Worm (Caenorhabditis elegans) whole organism, young adult: Measurements from ENCODE around the gene nxf-1.
A peak's percentile ranks its signal among the peaks of the same experiment; 100 is the strongest.

ENCODE experiments used
- B0035.1 ChIP-seq: sonication (generic microtip); optimal IDR thresholded peaks from 2 replicates; lab custom pipeline; 2016; ENCODE audit warnings: missing genetic modification characterization, mild to moderate bottlenecking, missing compliant biosample characterization, missing genotype, missing genetic modification reagents
- B0336.3 ChIP-seq: fragments of 200-800 bp; sonication (Bioruptor generic); IDR thresholded peaks from 2 replicates; pipeline ENCODE4 v1.3.6; 2022; ENCODE audit warnings: missing genetic modification characterization, missing compliant biosample characterization
- F22D6.2 ChIP-seq: sonication (generic microtip); optimal IDR thresholded peaks from 2 replicates; lab custom pipeline; 2016; ENCODE audit warnings: mild to moderate bottlenecking, missing genetic modification characterization, missing compliant biosample characterization
- F23B12.7 ChIP-seq: sonication (generic microtip); optimal IDR thresholded peaks from 2 replicates; lab custom pipeline; 2017; ENCODE audit warnings: missing genetic modification characterization, mild to moderate bottlenecking, missing compliant biosample characterization, antibody characterized with exemption, moderate library complexity; ENCODE audit not compliant: insufficient read depth
- F39B2.1 ChIP-seq: fragments of 200-800 bp; sonication (Bioruptor generic); IDR thresholded peaks from 2 replicates; pipeline ENCODE4 v1.3.6; 2022; ENCODE audit warnings: missing genetic modification reagents, missing genetic modification characterization, missing compliant biosample characterization
- F49E8.2 ChIP-seq: sonication (generic microtip); optimal IDR thresholded peaks from 3 replicates; lab custom pipeline; 2017; ENCODE audit warnings: missing genetic modification characterization, mild to moderate bottlenecking, missing compliant biosample characterization, antibody characterized with exemption, moderate library complexity; ENCODE audit not compliant: insufficient read depth
- F57C9.4 ChIP-seq: sonication (generic microtip); optimal IDR thresholded peaks from 2 replicates; lab custom pipeline; 2017; ENCODE audit warnings: mild to moderate bottlenecking, missing genetic modification characterization, missing compliant biosample characterization
- K11D2.4 ChIP-seq: fragments of 200-800 bp; sonication (Bioruptor generic); IDR thresholded peaks from 2 replicates; pipeline ENCODE4 v1.3.6; 2022; ENCODE audit warnings: missing genetic modification reagents, missing genetic modification characterization, missing compliant biosample characterization
- T26A5.8 ChIP-seq: sonication (generic microtip); optimal IDR thresholded peaks from 2 replicates; lab custom pipeline; 2016; ENCODE audit warnings: missing genetic modification characterization, missing compliant biosample characterization
- Y79H2A.3 ChIP-seq: fragments of 200-800 bp; sonication (Bioruptor generic); conservative IDR thresholded peaks from 2 replicates; pipeline ENCODE4 v1.3.6; 2022; ENCODE audit warnings: missing genetic modification reagents, missing genetic modification characterization, missing compliant biosample characterization
- ZK185.1 ChIP-seq: sonication (generic microtip); optimal IDR thresholded peaks from 2 replicates; lab custom pipeline; 2016; ENCODE audit warnings: mild to moderate bottlenecking, missing genetic modification characterization, missing compliant biosample characterization; ENCODE audit not compliant: poor library complexity, severe bottlenecking
- akir-1 ChIP-seq: fragments of 200-800 bp; sonication (Bioruptor generic); optimal IDR thresholded peaks from 2 replicates; lab custom pipeline; 2018; ENCODE audit warnings: mild to moderate bottlenecking, missing genetic modification characterization, moderate library complexity, missing compliant biosample characterization
- ama-1 ChIP-seq, 3 experiments: fragments of 150-350 bp in 1 of 3; sonication (generic microtip) in 2 of 3; optimal IDR thresholded peaks; 2 replicates each; lab custom pipeline; 2014 to 2018; ENCODE audit warnings: missing biosample characterization in 2 of 3, missing genetic modification characterization in 2 of 3, missing genetic modification reagents in 2 of 3
- aptf-3 ChIP-seq: fragments of 200-800 bp; sonication (Bioruptor generic); IDR thresholded peaks from 2 replicates; pipeline ENCODE4 v1.3.6; 2022; ENCODE audit warnings: missing genetic modification characterization, missing compliant biosample characterization
- athp-1 ChIP-seq: sonication (generic microtip); optimal IDR thresholded peaks from 2 replicates; lab custom pipeline; 2017; ENCODE audit warnings: mild to moderate bottlenecking, missing genetic modification characterization, missing compliant biosample characterization
- attf-6 ChIP-seq: fragments of 200-800 bp; sonication (Bioruptor generic); IDR thresholded peaks from 2 replicates; pipeline ENCODE4 v1.3.6; 2022; ENCODE audit warnings: missing genetic modification reagents, missing genetic modification characterization, missing compliant biosample characterization
- cebp-2 ChIP-seq: fragments of 200-800 bp; sonication (Bioruptor generic); IDR thresholded peaks from 2 replicates; pipeline ENCODE4 v1.3.6; 2022; ENCODE audit warnings: missing genetic modification characterization, missing compliant biosample characterization
- ceh-100 ChIP-seq: fragments of 200-800 bp; sonication (Bioruptor generic); IDR thresholded peaks from 2 replicates; pipeline ENCODE4 v1.3.6; 2022; ENCODE audit warnings: missing genetic modification reagents, missing genetic modification characterization, missing compliant biosample characterization
- ceh-27 ChIP-seq: fragments of 200-800 bp; sonication (Bioruptor generic); optimal IDR thresholded peaks from 2 replicates; lab custom pipeline; 2018; ENCODE audit warnings: mild to moderate bottlenecking, missing genetic modification characterization, moderate library complexity, missing compliant biosample characterization
- ceh-79 ChIP-seq: sonication (generic microtip); optimal IDR thresholded peaks from 2 replicates; lab custom pipeline; 2017; ENCODE audit warnings: mild to moderate bottlenecking, missing genetic modification characterization, missing compliant biosample characterization
- die-1 ChIP-seq: sonication (generic microtip); optimal IDR thresholded peaks from 2 replicates; lab custom pipeline; 2016; ENCODE audit warnings: missing genotype, mild to moderate bottlenecking, missing genetic modification characterization, missing compliant biosample characterization
- dpl-1 ChIP-seq: fragments of 150-350 bp; optimal IDR thresholded peaks from 2 replicates; lab custom pipeline; 2014; ENCODE audit warnings: missing biosample characterization, missing genetic modification reagents, missing genetic modification characterization
- efl-1 ChIP-seq: fragments of 150-350 bp; optimal IDR thresholded peaks from 2 replicates; lab custom pipeline; 2014; ENCODE audit warnings: missing biosample characterization, missing genetic modification reagents, missing genetic modification characterization
- egl-18 ChIP-seq: fragments of 200-800 bp; sonication (Bioruptor generic); IDR thresholded peaks from 2 replicates; pipeline ENCODE4 v1.3.6; 2022; ENCODE audit warnings: missing genetic modification reagents, missing genetic modification characterization, missing compliant biosample characterization
- him-1 ChIP-seq: sonication (generic microtip); optimal IDR thresholded peaks from 2 replicates; lab custom pipeline; 2016; ENCODE audit warnings: missing genotype, missing genetic modification reagents, missing genetic modification characterization, missing compliant biosample characterization
- hlh-12 ChIP-seq: sonication (generic microtip); optimal IDR thresholded peaks from 2 replicates; lab custom pipeline; 2016; ENCODE audit warnings: missing genetic modification characterization, missing compliant biosample characterization
- hmg-1.2 ChIP-seq: fragments of 200-800 bp; sonication (Bioruptor generic); IDR thresholded peaks from 2 replicates; pipeline ENCODE4 v1.3.6; 2022; ENCODE audit warnings: missing genetic modification reagents, missing genetic modification characterization, missing compliant biosample characterization
- hmg-20 ChIP-seq: fragments of 200-800 bp; sonication (Bioruptor generic); IDR thresholded peaks from 2 replicates; pipeline ENCODE4 v1.3.6; 2022; ENCODE audit warnings: missing genetic modification reagents, missing genetic modification characterization, missing compliant biosample characterization
- hrde-1 ChIP-seq: sonication (generic microtip); optimal IDR thresholded peaks from 2 replicates; lab custom pipeline; 2016; ENCODE audit warnings: missing genetic modification characterization, mild to moderate bottlenecking, missing compliant biosample characterization, moderate library complexity, missing genotype, missing genetic modification reagents, borderline replicate concordance
- let-607 ChIP-seq, 2 experiments: fragments of 200-800 bp in 1 of 2; sonication (Bioruptor generic) in 1 of 2; sonication (generic microtip) in 1 of 2; optimal IDR thresholded peaks; 2 replicates each; lab custom pipeline; 2016 to 2018; ENCODE audit warnings: mild to moderate bottlenecking in 2 of 2, missing compliant biosample characterization in 2 of 2, missing genetic modification characterization in 2 of 2, moderate library complexity in 2 of 2, missing genotype in 1 of 2
- lin-26 ChIP-seq: fragments of 200-800 bp; sonication (Bioruptor generic); IDR thresholded peaks from 2 replicates; pipeline ENCODE4 v1.3.6; 2022; ENCODE audit warnings: missing genetic modification reagents, missing genetic modification characterization, missing compliant biosample characterization
- lin-54 ChIP-seq: fragments of 200-800 bp; sonication (Bioruptor generic); optimal IDR thresholded peaks from 2 replicates; lab custom pipeline; 2018; ENCODE audit warnings: mild to moderate bottlenecking, missing genetic modification characterization, missing compliant biosample characterization
- lir-1 ChIP-seq: fragments of 200-800 bp; sonication (Bioruptor generic); conservative IDR thresholded peaks from 2 replicates; pipeline ENCODE4 v1.3.6; 2022; ENCODE audit warnings: missing genetic modification reagents, missing genetic modification characterization, missing compliant biosample characterization
- lsl-1 ChIP-seq: fragments of 200-800 bp; sonication (Bioruptor generic); optimal IDR thresholded peaks from 2 replicates; lab custom pipeline; 2018; ENCODE audit warnings: mild to moderate bottlenecking, missing genetic modification characterization, moderate library complexity, missing compliant biosample characterization
- lsy-27 ChIP-seq: sonication (generic microtip); optimal IDR thresholded peaks from 2 replicates; lab custom pipeline; 2017; ENCODE audit warnings: missing genetic modification characterization, mild to moderate bottlenecking, missing compliant biosample characterization, antibody characterized with exemption, missing genotype, borderline replicate concordance; ENCODE audit not compliant: insufficient read depth
- mcd-1 ChIP-seq: fragments of 200-800 bp; sonication (Bioruptor generic); IDR thresholded peaks from 2 replicates; pipeline ENCODE4 v1.3.6; 2022; ENCODE audit warnings: missing genetic modification reagents, missing genetic modification characterization, missing compliant biosample characterization
- mel-28 ChIP-seq: sonication (generic microtip); optimal IDR thresholded peaks from 2 replicates; lab custom pipeline; 2016; ENCODE audit warnings: borderline replicate concordance, mild to moderate bottlenecking, missing genetic modification characterization, missing compliant biosample characterization
- nfya-1 ChIP-seq: sonication (generic microtip); optimal IDR thresholded peaks from 2 replicates; lab custom pipeline; 2017; ENCODE audit warnings: antibody characterized with exemption, missing compliant biosample characterization, missing genetic modification characterization, borderline replicate concordance; ENCODE audit not compliant: insufficient read depth
- nhr-120 ChIP-seq: fragments of 200-800 bp; sonication (Bioruptor generic); IDR thresholded peaks from 2 replicates; pipeline ENCODE4 v1.3.6; 2022; ENCODE audit warnings: missing genetic modification characterization, missing compliant biosample characterization
- nhr-80 ChIP-seq: sonication (generic microtip); optimal IDR thresholded peaks from 2 replicates; lab custom pipeline; 2016; ENCODE audit warnings: missing genetic modification characterization, missing compliant biosample characterization
- nhr-90 ChIP-seq: sonication (generic microtip); optimal IDR thresholded peaks from 2 replicates; lab custom pipeline; 2016; ENCODE audit warnings: missing genotype, mild to moderate bottlenecking, missing genetic modification characterization, missing compliant biosample characterization
- rcor-1 ChIP-seq: fragments of 200-800 bp; sonication (Bioruptor generic); IDR thresholded peaks from 2 replicates; pipeline ENCODE4 v1.3.6; 2022; ENCODE audit warnings: missing genetic modification reagents, missing genetic modification characterization, missing compliant biosample characterization
- repo-1 ChIP-seq: sonication (generic microtip); optimal IDR thresholded peaks from 2 replicates; lab custom pipeline; 2017; ENCODE audit warnings: mild to moderate bottlenecking, missing genetic modification characterization, missing compliant biosample characterization
- somi-1 ChIP-seq: fragments of 200-800 bp; sonication (Bioruptor generic); optimal IDR thresholded peaks from 2 replicates; lab custom pipeline; 2018; ENCODE audit warnings: mild to moderate bottlenecking, missing genetic modification characterization, missing compliant biosample characterization
- tbx-9 ChIP-seq: sonication (generic microtip); optimal IDR thresholded peaks from 2 replicates; lab custom pipeline; 2016; ENCODE audit warnings: borderline replicate concordance, missing genetic modification characterization, inconsistent platforms, missing compliant biosample characterization
- xnd-1 ChIP-seq: sonication (generic microtip); optimal IDR thresholded peaks from 2 replicates; lab custom pipeline; 2016; ENCODE audit warnings: missing genotype, missing genetic modification reagents, missing genetic modification characterization, missing compliant biosample characterization
- ztf-18 ChIP-seq: sonication (generic microtip); optimal IDR thresholded peaks from 2 replicates; lab custom pipeline; 2016; ENCODE audit warnings: missing genotype, mild to moderate bottlenecking, missing genetic modification characterization, missing compliant biosample characterization

The nxf-1 gene

DNA sequence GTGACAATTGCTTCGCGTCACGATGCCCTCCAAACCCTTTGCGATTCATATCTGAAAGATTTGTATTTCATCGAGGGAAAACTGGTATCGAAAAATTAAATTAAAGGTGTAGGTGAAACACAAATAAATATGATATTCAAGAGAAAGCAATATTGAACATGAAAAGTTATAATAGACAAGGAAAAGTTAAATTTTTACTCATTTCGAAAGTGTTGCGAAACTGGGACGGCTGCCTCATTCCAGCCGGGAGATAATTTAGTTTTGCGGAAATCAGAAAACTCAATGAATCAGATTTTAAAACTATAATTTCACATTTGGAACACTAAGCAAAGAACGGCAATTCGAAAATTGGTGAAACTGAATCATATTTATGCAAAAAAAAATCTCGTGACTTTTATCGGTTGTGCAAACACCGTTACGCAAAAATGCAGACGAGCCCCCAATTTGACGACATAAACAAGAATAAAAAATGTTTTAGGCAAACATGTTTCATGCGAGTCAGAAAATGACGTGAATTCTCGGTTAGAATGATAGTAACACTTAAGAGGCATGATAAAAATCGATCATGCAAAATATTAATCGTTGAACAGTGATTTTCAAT lies at the start of gene nxf-1, which contains the start of gene C15H11.11:
TSS of gene nxf-1 (minus strand) at position 51 of the 601 bp plus-strand sequence.
TSS of gene C15H11.11 (plus strand) at position 536 of the 601 bp plus-strand sequence.
- TF ChIP-seq lin-26 (GFP tag; lab: Robert Waterston, UW) = 0 out of 2 replicates have a peak, but pooled peaks have one; percentile 5
- TF ChIP-seq him-1 (tag; lab: Kevin White, UChicago) = no peak
- no peak for TF ChIP-seq athp-1 (tag; lab: Kevin White, UChicago)
- TF ChIP-seq repo-1 (tag; lab: Kevin White, UChicago) = no peak
- peak; percentile 77 for TF ChIP-seq lsl-1 (GFP tag; lab: Kevin White, UChicago)
- TF ChIP-seq hmg-1.2 = no peak
- 0 out of 2 replicates have a peak, but pooled peaks have one; percentile 36 for TF ChIP-seq rcor-1 (GFP tag; lab: Robert Waterston, UW)
- TF ChIP-seq T26A5.8 (tag; lab: Kevin White, UChicago) = no peak
- TF ChIP-seq nhr-80 = peak; percentile 83
- TF ChIP-seq tbx-9 (tag; lab: Kevin White, UChicago) = no peak
- TF ChIP-seq F22D6.2 (tag; lab: Kevin White, UChicago) = no peak
- TF ChIP-seq F39B2.1 (GFP tag; lab: Robert Waterston, UW) = no peak
- TF ChIP-seq ceh-27 (GFP tag; lab: Kevin White, UChicago) = no peak
- no peak for TF ChIP-seq attf-6 (GFP tag; lab: Robert Waterston, UW)
- no peak for TF ChIP-seq nfya-1 (tag; lab: Kevin White, UChicago)
- TF ChIP-seq K11D2.4 (GFP tag; lab: Robert Waterston, UW) = no peak
- TF ChIP-seq mcd-1 = peak; percentile 66
- TF ChIP-seq nhr-90 (tag; lab: Kevin White, UChicago) = no peak
- no peak; the same call in 1 of the 2 replicates for TF ChIP-seq lir-1 (GFP tag; lab: Robert Waterston, UW)
- no peak for TF ChIP-seq Y79H2A.3 (GFP tag; lab: Robert Waterston, UW)
- TF ChIP-seq hrde-1 (tag; lab: Kevin White, UChicago) = no peak
- peak; percentile 39 for TF ChIP-seq lin-54 (GFP tag; lab: Kevin White, UChicago)
- no peak for TF ChIP-seq dpl-1 (GFP tag; lab: Kevin White, UChicago)
- peak; percentile 6 for TF ChIP-seq ama-1 (optimal IDR thresholded peaks at IDR 0.05; lab: Kevin White, UChicago)
- no peak for TF ChIP-seq ama-1 (GFP tag; optimal IDR thresholded peaks at IDR 0.05; lab: Kevin White, UChicago)
- TF ChIP-seq F49E8.2 (tag; lab: Kevin White, UChicago) = no peak
- no peak for TF ChIP-seq hmg-20
- TF ChIP-seq hlh-12 (tag; lab: Kevin White, UChicago) = no peak
- peak; percentile 74 for TF ChIP-seq ZK185.1
- TF ChIP-seq F23B12.7 = peak; percentile 51
- no peak for TF ChIP-seq mel-28 (tag; lab: Kevin White, UChicago)
- peak; percentile 44; the same call in 1 of the 2 replicates for TF ChIP-seq ceh-100 (GFP tag; lab: Robert Waterston, UW)
- TF ChIP-seq B0336.3 (GFP tag; lab: Robert Waterston, UW) = peak; percentile 14; the same call in 1 of the 2 replicates
- TF ChIP-seq xnd-1 (tag; lab: Kevin White, UChicago) = no peak
- no peak for TF ChIP-seq nhr-120 (GFP tag; lab: Robert Waterston, UW)
- no peak for TF ChIP-seq B0035.1 (tag; lab: Kevin White, UChicago)
- no peak for TF ChIP-seq lsy-27 (tag; lab: Kevin White, UChicago)
- no peak for TF ChIP-seq aptf-3 (GFP tag; lab: Robert Waterston, UW)
- TF ChIP-seq F57C9.4 (tag; lab: Kevin White, UChicago) = no peak
- no peak for TF ChIP-seq egl-18 (GFP tag; lab: Robert Waterston, UW)
- no peak for TF ChIP-seq efl-1
- TF ChIP-seq die-1 (tag; lab: Kevin White, UChicago) = no peak
- peak in 1 of 2 experiments; percentile 10 for TF ChIP-seq let-607 (tag; optimal IDR thresholded peaks at IDR 0.05; lab: Kevin White, UChicago)
- TF ChIP-seq ceh-79 = no peak
- no peak for TF ChIP-seq somi-1 (GFP tag; lab: Kevin White, UChicago)
- no peak for TF ChIP-seq ztf-18 (tag; lab: Kevin White, UChicago)
- TF ChIP-seq cebp-2 (GFP tag; lab: Robert Waterston, UW) = no peak
- TF ChIP-seq akir-1 (GFP tag; lab: Kevin White, UChicago) = no peak
